Worm (Caenorhabditis elegans) whole organism, young adult: ENCODE results near the gene osta-2.
A peak's percentile ranks its signal among the peaks of the same experiment; 100 is the strongest.

Experiments
- B0261.1 ChIP-seq: sonication (generic microtip); optimal IDR thresholded peaks from 2 replicates; lab custom pipeline; 2016; ENCODE audit warnings: mild to moderate bottlenecking, missing genetic modification characterization, moderate library complexity, missing compliant biosample characterization
- C06A6.2 ChIP-seq: fragments of 200-800 bp; sonication (Bioruptor generic); conservative IDR thresholded peaks from 2 replicates; pipeline ENCODE4 v1.3.6; 2022; ENCODE audit warnings: missing genetic modification characterization, missing compliant biosample characterization
- C17E4.6 ChIP-seq: fragments of 200-800 bp; sonication (Bioruptor generic); IDR thresholded peaks from 2 replicates; pipeline ENCODE4 v1.3.6; 2022; ENCODE audit warnings: missing genetic modification reagents, missing genetic modification characterization, missing compliant biosample characterization
- D2030.7 ChIP-seq: fragments of 200-800 bp; sonication (Bioruptor generic); IDR thresholded peaks from 2 replicates; pipeline ENCODE4 v1.3.6; 2022; ENCODE audit warnings: missing genetic modification reagents, missing genetic modification characterization, missing compliant biosample characterization
- F22D6.2 ChIP-seq: sonication (generic microtip); optimal IDR thresholded peaks from 2 replicates; lab custom pipeline; 2016; ENCODE audit warnings: mild to moderate bottlenecking, missing genetic modification characterization, missing compliant biosample characterization
- F49E8.2 ChIP-seq: sonication (generic microtip); optimal IDR thresholded peaks from 3 replicates; lab custom pipeline; 2017; ENCODE audit warnings: missing genetic modification characterization, mild to moderate bottlenecking, missing compliant biosample characterization, antibody characterized with exemption, moderate library complexity; ENCODE audit not compliant: insufficient read depth
- F55B11.4 ChIP-seq: sonication (generic microtip); optimal IDR thresholded peaks from 2 replicates; lab custom pipeline; 2016; ENCODE audit warnings: missing compliant biosample characterization, missing genetic modification characterization, borderline replicate concordance; ENCODE audit not compliant: insufficient read depth
- F57A8.1 ChIP-seq: fragments of 200-800 bp; sonication (Bioruptor generic); optimal IDR thresholded peaks from 2 replicates; lab custom pipeline; 2018; ENCODE audit warnings: mild to moderate bottlenecking, missing genetic modification characterization, moderate library complexity, missing compliant biosample characterization
- F57C9.4 ChIP-seq: sonication (generic microtip); optimal IDR thresholded peaks from 2 replicates; lab custom pipeline; 2017; ENCODE audit warnings: mild to moderate bottlenecking, missing genetic modification characterization, missing compliant biosample characterization
- K11D2.4 ChIP-seq: fragments of 200-800 bp; sonication (Bioruptor generic); IDR thresholded peaks from 2 replicates; pipeline ENCODE4 v1.3.6; 2022; ENCODE audit warnings: missing genetic modification reagents, missing genetic modification characterization, missing compliant biosample characterization
- K12H6.12 ChIP-seq: fragments of 200-800 bp; sonication (Bioruptor generic); optimal IDR thresholded peaks from 2 replicates; lab custom pipeline; 2018; ENCODE audit warnings: mild to moderate bottlenecking, missing genetic modification characterization, missing compliant biosample characterization
- Y53G8AR.9 ChIP-seq: fragments of 200-800 bp; sonication (Bioruptor generic); conservative IDR thresholded peaks from 2 replicates; pipeline ENCODE4 v1.3.6; 2022; ENCODE audit warnings: missing genetic modification reagents, missing genetic modification characterization, missing compliant biosample characterization
- Y56A3A.18 ChIP-seq: fragments of 200-800 bp; sonication (Bioruptor generic); IDR thresholded peaks from 2 replicates; pipeline ENCODE4 v1.3.6; 2022; ENCODE audit warnings: missing genetic modification reagents, missing genetic modification characterization, missing compliant biosample characterization
- Y95B8A.8 ChIP-seq: fragments of 200-800 bp; sonication (Bioruptor generic); IDR thresholded peaks from 2 replicates; pipeline ENCODE4 v1.3.6; 2022; ENCODE audit warnings: missing genetic modification reagents, missing genetic modification characterization, missing compliant biosample characterization
- atf-7 ChIP-seq: sonication (generic microtip); optimal IDR thresholded peaks from 2 replicates; lab custom pipeline; 2017; ENCODE audit warnings: mild to moderate bottlenecking, missing genetic modification characterization, missing compliant biosample characterization
- bed-1 ChIP-seq: fragments of 200-800 bp; sonication (Bioruptor generic); IDR thresholded peaks from 2 replicates; pipeline ENCODE4 v1.3.6; 2022; ENCODE audit warnings: missing genetic modification reagents, missing genetic modification characterization, missing compliant biosample characterization
- ceh-27 ChIP-seq: fragments of 200-800 bp; sonication (Bioruptor generic); optimal IDR thresholded peaks from 2 replicates; lab custom pipeline; 2018; ENCODE audit warnings: mild to moderate bottlenecking, missing genetic modification characterization, moderate library complexity, missing compliant biosample characterization
- dpff-1 ChIP-seq: sonication (generic microtip); optimal IDR thresholded peaks from 2 replicates; lab custom pipeline; 2017; ENCODE audit warnings: mild to moderate bottlenecking, missing genetic modification characterization, missing compliant biosample characterization
- egl-18 ChIP-seq: fragments of 200-800 bp; sonication (Bioruptor generic); IDR thresholded peaks from 2 replicates; pipeline ENCODE4 v1.3.6; 2022; ENCODE audit warnings: missing genetic modification reagents, missing genetic modification characterization, missing compliant biosample characterization
- egl-44 ChIP-seq: fragments of 200-800 bp; sonication (Bioruptor generic); IDR thresholded peaks from 2 replicates; pipeline ENCODE4 v1.3.6; 2022; ENCODE audit warnings: missing genetic modification reagents, missing genetic modification characterization, missing compliant biosample characterization
- ets-4 ChIP-seq: fragments of 200-800 bp; sonication (Bioruptor generic); optimal IDR thresholded peaks from 2 replicates; lab custom pipeline; 2018; ENCODE audit warnings: mild to moderate bottlenecking, missing genetic modification characterization, missing compliant biosample characterization
- gei-17 ChIP-seq: fragments of 200-800 bp; sonication (Bioruptor generic); optimal IDR thresholded peaks from 2 replicates; lab custom pipeline; 2018; ENCODE audit warnings: mild to moderate bottlenecking, missing genetic modification characterization, missing compliant biosample characterization
- hlh-26 ChIP-seq: fragments of 200-800 bp; sonication (Bioruptor generic); conservative IDR thresholded peaks from 2 replicates; pipeline ENCODE4 v1.3.6; 2022; ENCODE audit warnings: missing genetic modification reagents, missing genetic modification characterization, missing compliant biosample characterization
- hmg-1.2 ChIP-seq: fragments of 200-800 bp; sonication (Bioruptor generic); IDR thresholded peaks from 2 replicates; pipeline ENCODE4 v1.3.6; 2022; ENCODE audit warnings: missing genetic modification reagents, missing genetic modification characterization, missing compliant biosample characterization
- hrde-1 ChIP-seq: sonication (generic microtip); optimal IDR thresholded peaks from 2 replicates; lab custom pipeline; 2016; ENCODE audit warnings: missing genetic modification characterization, mild to moderate bottlenecking, missing compliant biosample characterization, moderate library complexity, missing genotype, missing genetic modification reagents, borderline replicate concordance
- hsf-1 ChIP-seq: fragments of 200-800 bp; sonication (Bioruptor generic); IDR thresholded peaks from 2 replicates; pipeline ENCODE4 v1.3.6; 2022; ENCODE audit warnings: missing genetic modification reagents, missing genetic modification characterization, missing compliant biosample characterization
- let-607 ChIP-seq, 2 experiments: fragments of 200-800 bp in 1 of 2; sonication (Bioruptor generic) in 1 of 2; sonication (generic microtip) in 1 of 2; optimal IDR thresholded peaks; 2 replicates each; lab custom pipeline; 2016 to 2018; ENCODE audit warnings: mild to moderate bottlenecking in 2 of 2, missing compliant biosample characterization in 2 of 2, missing genetic modification characterization in 2 of 2, moderate library complexity in 2 of 2, missing genotype in 1 of 2
- lin-40 ChIP-seq: sonication (generic microtip); optimal IDR thresholded peaks from 2 replicates; lab custom pipeline; 2016; ENCODE audit warnings: missing genetic modification characterization, mild to moderate bottlenecking, missing compliant biosample characterization, missing genotype, missing genetic modification reagents
- lir-1 ChIP-seq: fragments of 200-800 bp; sonication (Bioruptor generic); conservative IDR thresholded peaks from 2 replicates; pipeline ENCODE4 v1.3.6; 2022; ENCODE audit warnings: missing genetic modification reagents, missing genetic modification characterization, missing compliant biosample characterization
- lsl-1 ChIP-seq: fragments of 200-800 bp; sonication (Bioruptor generic); optimal IDR thresholded peaks from 2 replicates; lab custom pipeline; 2018; ENCODE audit warnings: mild to moderate bottlenecking, missing genetic modification characterization, moderate library complexity, missing compliant biosample characterization
- madf-8 ChIP-seq: fragments of 200-800 bp; sonication (Bioruptor generic); conservative IDR thresholded peaks from 2 replicates; pipeline ENCODE4 v1.3.6; 2022; ENCODE audit warnings: missing genetic modification reagents, missing genetic modification characterization, missing compliant biosample characterization
- mcd-1 ChIP-seq: fragments of 200-800 bp; sonication (Bioruptor generic); IDR thresholded peaks from 2 replicates; pipeline ENCODE4 v1.3.6; 2022; ENCODE audit warnings: missing genetic modification reagents, missing genetic modification characterization, missing compliant biosample characterization
- mes-4 ChIP-seq: sonication (generic microtip); optimal IDR thresholded peaks from 2 replicates; lab custom pipeline; 2016; ENCODE audit warnings: missing genotype, missing genetic modification characterization, missing compliant biosample characterization
- nfya-1 ChIP-seq: sonication (generic microtip); optimal IDR thresholded peaks from 2 replicates; lab custom pipeline; 2017; ENCODE audit warnings: antibody characterized with exemption, missing compliant biosample characterization, missing genetic modification characterization, borderline replicate concordance; ENCODE audit not compliant: insufficient read depth
- nhr-80 ChIP-seq: sonication (generic microtip); optimal IDR thresholded peaks from 2 replicates; lab custom pipeline; 2016; ENCODE audit warnings: missing genetic modification characterization, missing compliant biosample characterization
- nhr-90 ChIP-seq: sonication (generic microtip); optimal IDR thresholded peaks from 2 replicates; lab custom pipeline; 2016; ENCODE audit warnings: missing genotype, mild to moderate bottlenecking, missing genetic modification characterization, missing compliant biosample characterization
- rcor-1 ChIP-seq: fragments of 200-800 bp; sonication (Bioruptor generic); IDR thresholded peaks from 2 replicates; pipeline ENCODE4 v1.3.6; 2022; ENCODE audit warnings: missing genetic modification reagents, missing genetic modification characterization, missing compliant biosample characterization
- rpc-1 ChIP-seq, 2 experiments: fragments of 150-350 bp in 1 of 2; sonication (generic microtip) in 1 of 2; optimal IDR thresholded peaks; 2 replicates each; lab custom pipeline; 2014 to 2018; ENCODE audit warnings: missing biosample characterization in 1 of 2, missing genetic modification characterization in 1 of 2, missing genetic modification reagents in 1 of 2, missing genotype in 1 of 2
- sdz-38 ChIP-seq: sonication (generic microtip); optimal IDR thresholded peaks from 2 replicates; lab custom pipeline; 2016; ENCODE audit warnings: missing genotype, missing genetic modification characterization, missing compliant biosample characterization
- snpc-3.4 ChIP-seq: sonication (generic microtip); optimal IDR thresholded peaks from 2 replicates; lab custom pipeline; 2017; ENCODE audit warnings: missing genetic modification characterization, mild to moderate bottlenecking, missing compliant biosample characterization, antibody characterized with exemption, moderate library complexity, missing genotype, missing genetic modification reagents
- sptf-2 ChIP-seq: fragments of 200-800 bp; sonication (Bioruptor generic); optimal IDR thresholded peaks from 2 replicates; lab custom pipeline; 2018; ENCODE audit warnings: mild to moderate bottlenecking, missing genetic modification characterization, missing compliant biosample characterization
- unc-130 ChIP-seq: sonication (generic microtip); optimal IDR thresholded peaks from 2 replicates; lab custom pipeline; 2016; ENCODE audit warnings: missing genetic modification reagents, missing genetic modification characterization, missing compliant biosample characterization
- ztf-18 ChIP-seq: sonication (generic microtip); optimal IDR thresholded peaks from 2 replicates; lab custom pipeline; 2016; ENCODE audit warnings: missing genotype, mild to moderate bottlenecking, missing genetic modification characterization, missing compliant biosample characterization
- ztf-28 ChIP-seq: fragments of 200-800 bp; sonication (Bioruptor generic); IDR thresholded peaks from 2 replicates; pipeline ENCODE4 v1.3.6; 2022; ENCODE audit warnings: missing genetic modification reagents, missing genetic modification characterization, missing compliant biosample characterization
- ztf-6 ChIP-seq: fragments of 200-800 bp; sonication (Bioruptor generic); IDR thresholded peaks from 2 replicates; pipeline ENCODE4 v1.3.6; 2022; ENCODE audit warnings: missing genetic modification reagents, missing genetic modification characterization, missing compliant biosample characterization

osta-2 gene

DNA sequence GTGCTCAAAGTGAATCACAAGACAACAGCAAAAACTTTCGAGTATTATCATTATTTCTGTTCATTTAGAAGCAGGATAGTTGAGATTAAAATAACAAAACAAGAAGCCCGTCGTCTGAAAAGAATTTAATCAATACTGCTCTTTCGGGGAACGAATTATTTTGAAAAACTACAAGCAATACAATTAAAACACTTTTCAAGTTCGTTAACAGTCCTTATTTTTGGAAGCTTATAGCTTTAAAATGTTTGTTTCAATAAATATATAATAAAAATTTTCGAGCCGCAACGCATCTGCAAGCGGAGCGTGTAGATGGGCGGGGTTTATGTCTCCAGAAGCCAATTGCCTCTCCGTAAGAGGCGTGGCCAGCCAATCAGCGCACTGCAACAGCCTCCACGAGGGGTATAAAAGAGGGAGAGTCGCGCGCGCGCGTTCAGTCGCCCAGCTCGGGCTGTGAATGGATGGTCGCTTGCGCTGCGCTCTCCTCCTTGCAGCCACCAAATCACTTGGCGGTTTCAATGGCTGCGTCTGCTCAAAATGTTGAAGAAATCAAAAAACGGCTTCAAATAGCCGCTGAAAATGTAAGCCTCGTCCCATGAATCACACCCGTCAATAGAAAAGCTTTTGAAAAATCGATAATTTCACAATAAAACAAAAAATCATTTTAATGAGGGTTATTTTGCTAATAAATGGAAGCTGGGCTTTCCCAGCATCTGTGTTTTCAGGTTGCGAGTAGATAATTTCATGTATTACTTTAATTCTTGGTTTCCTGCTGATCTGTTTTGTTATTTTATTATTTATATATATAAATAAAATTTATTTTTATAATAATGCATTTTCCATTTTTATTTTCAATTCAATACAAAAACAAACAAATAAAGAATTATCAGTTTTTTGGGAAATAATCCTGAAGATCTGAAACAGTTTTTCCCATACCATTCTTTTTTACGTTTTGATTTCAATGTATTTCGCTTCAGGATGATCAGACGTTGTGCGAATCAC is 46.5 kb upstream of the osta-2 start, which contains the start of the genes ift-43 and mdt-26 (continued):
- TF ChIP-seq madf-8 (peak; percentile 10), lir-1 (GFP tag; lab: Robert Waterston, UW) (peak; percentile 48; the same call in 1 of the 2 replicates), atf-7 (peak; percentile 3), hrde-1 (tag; lab: Kevin White, UChicago) (no peak), F57C9.4 (tag; lab: Kevin White, UChicago) (peak; percentile 37), nhr-80 (tag; lab: Kevin White, UChicago) (no peak), lin-40 (peak; percentile 87), F22D6.2 (tag; lab: Kevin White, UChicago) (peak; percentile 24), ceh-27 (peak; percentile 84), Y95B8A.8 (GFP tag; lab: Robert Waterston, UW) (peak; percentile 65), rpc-1 (optimal IDR thresholded peaks at IDR 0.05; lab: Kevin White, UChicago) (peak; percentile 6), rpc-1 (tag; optimal IDR thresholded peaks at IDR 0.05; lab: Kevin White, UChicago) (no peak), F57A8.1 (GFP tag; lab: Kevin White, UChicago) (peak; percentile 80), snpc-3.4 (tag; lab: Kevin White, UChicago) (no peak), ztf-6 (GFP tag; lab: Robert Waterston, UW) (peak; percentile 77), F55B11.4 (tag; lab: Kevin White, UChicago) (no peak), sptf-2 (GFP tag; lab: Kevin White, UChicago) (peak; percentile 98), sdz-38 (tag; lab: Kevin White, UChicago) (peak; percentile 16), K11D2.4 (GFP tag; lab: Robert Waterston, UW) (peak; percentile 91), F49E8.2 (tag; lab: Kevin White, UChicago) (no peak), K12H6.12 (tag; lab: Kevin White, UChicago) (no peak), lsl-1 (GFP tag; lab: Kevin White, UChicago) (peak; percentile 64), C17E4.6 (peak; percentile 53; the same call in 1 of the 2 replicates), Y56A3A.18 (GFP tag; lab: Robert Waterston, UW) (no peak), D2030.7 (GFP tag; lab: Robert Waterston, UW) (peak; percentile 72), C06A6.2 (peak; percentile 84), hsf-1 (GFP tag; lab: Robert Waterston, UW) (no peak), egl-18 (peak; percentile 86; the same call in 1 of the 2 replicates), ztf-18 (peak; percentile 25), hmg-1.2 (GFP tag; lab: Robert Waterston, UW) (peak; percentile 56), ztf-28 (GFP tag; lab: Robert Waterston, UW) (peak; percentile 88), hlh-26 (GFP tag; lab: Robert Waterston, UW) (no peak), let-607 (tag; optimal IDR thresholded peaks at IDR 0.05; lab: Kevin White, UChicago) (no peak), nfya-1 (tag; lab: Kevin White, UChicago) (no peak), nhr-90 (tag; lab: Kevin White, UChicago) (peak; percentile 6), ets-4 (peak; percentile 49), egl-44 (GFP tag; lab: Robert Waterston, UW) (peak; percentile 81), mes-4 (tag; lab: Kevin White, UChicago) (no peak), bed-1 (0 out of 2 replicates have a peak, but pooled peaks have one; percentile 86), gei-17 (GFP tag; lab: Kevin White, UChicago) (peak; percentile 56), B0261.1 (tag; lab: Kevin White, UChicago) (no peak), unc-130 (no peak), dpff-1 (no peak), rcor-1 (GFP tag; lab: Robert Waterston, UW) (no peak; the same call in 1 of the 2 replicates), mcd-1 (GFP tag; lab: Robert Waterston, UW) (peak; percentile 85), Y53G8AR.9 (GFP tag; lab: Robert Waterston, UW) (peak; percentile 66; the same call in 1 of the 2 replicates)
